Worm (Caenorhabditis elegans) whole organism, L2 larva: ENCODE data around the gene bnc-1.

Source experiments
- C34F6.9 ChIP-seq: fragments of 150-350 bp; optimal IDR thresholded peaks from 2 replicates; lab custom pipeline; 2014; ENCODE audit warnings: missing biosample characterization, missing genetic modification characterization
- ZK546.5 ChIP-seq: sonication (generic microtip); optimal IDR thresholded peaks from 2 replicates; lab custom pipeline; 2017; ENCODE audit warnings: missing biosample characterization, missing genetic modification characterization
- alr-1 ChIP-seq: fragments of 150-350 bp; optimal IDR thresholded peaks from 2 replicates; lab custom pipeline; 2014; ENCODE audit warnings: missing biosample characterization, missing genetic modification characterization
- ama-1 ChIP-seq: fragments of 150-350 bp; optimal IDR thresholded peaks from 2 replicates; lab custom pipeline; 2018; ENCODE audit warnings: inconsistent platforms
- blmp-1 ChIP-seq: sonication (generic microtip); optimal IDR thresholded peaks from 2 replicates; lab custom pipeline; 2017; ENCODE audit warnings: missing genetic modification characterization, mild to moderate bottlenecking, missing compliant biosample characterization, antibody characterized with exemption, moderate library complexity; ENCODE audit not compliant: insufficient read depth
- ceh-16 ChIP-seq: fragments of 150-350 bp; optimal IDR thresholded peaks from 2 replicates; lab custom pipeline; 2014; ENCODE audit warnings: missing biosample characterization, missing genetic modification characterization
- ceh-82 ChIP-seq: fragments of 150-350 bp; optimal IDR thresholded peaks from 2 replicates; lab custom pipeline; 2014; ENCODE audit warnings: missing biosample characterization, missing genetic modification characterization
- crh-2 ChIP-seq: sonication (generic microtip); optimal IDR thresholded peaks from 2 replicates; lab custom pipeline; 2017; ENCODE audit warnings: missing biosample characterization, missing genetic modification characterization
- dmd-4 ChIP-seq: sonication (generic microtip); optimal IDR thresholded peaks from 2 replicates; lab custom pipeline; 2017; ENCODE audit warnings: missing biosample characterization, missing genetic modification characterization
- egl-27 ChIP-seq: sonication (generic microtip); optimal IDR thresholded peaks from 3 replicates; lab custom pipeline; 2017; ENCODE audit warnings: missing biosample characterization, missing genetic modification reagents, missing genetic modification characterization
- elt-1 ChIP-seq: fragments of 150-350 bp; optimal IDR thresholded peaks from 2 replicates; lab custom pipeline; 2014; ENCODE audit warnings: missing biosample characterization, missing genetic modification characterization
- elt-3 ChIP-seq: sonication (generic microtip); optimal IDR thresholded peaks from 2 replicates; lab custom pipeline; 2017; ENCODE audit warnings: missing biosample characterization, missing genetic modification characterization
- fos-1 ChIP-seq: fragments of 150-350 bp; optimal IDR thresholded peaks from 2 replicates; lab custom pipeline; 2014; ENCODE audit warnings: missing biosample characterization, missing genetic modification characterization
- lin-39 ChIP-seq: fragments of 150-350 bp; optimal IDR thresholded peaks from 2 replicates; lab custom pipeline; 2014; ENCODE audit warnings: missing biosample characterization, missing genetic modification reagents, missing genetic modification characterization
- lsy-2 ChIP-seq, 2 experiments: fragments of 150-350 bp in 1 of 2; sonication (generic microtip) in 1 of 2; optimal IDR thresholded peaks; 2 replicates each; lab custom pipeline; 2014 to 2017; ENCODE audit warnings: missing biosample characterization in 2 of 2, missing genetic modification characterization in 2 of 2
- mdl-1 ChIP-seq, 2 experiments: fragments of 150-350 bp in 1 of 2; sonication (generic microtip) in 1 of 2; optimal IDR thresholded peaks; 2 replicates each; lab custom pipeline; 2017; ENCODE audit warnings: missing biosample characterization in 2 of 2, missing genetic modification characterization in 2 of 2
- nhr-10 ChIP-seq: sonication (generic microtip); optimal IDR thresholded peaks from 2 replicates; lab custom pipeline; 2017; ENCODE audit warnings: missing biosample characterization, missing genetic modification characterization
- nhr-12 ChIP-seq: fragments of 150-350 bp; optimal IDR thresholded peaks from 2 replicates; lab custom pipeline; 2014; ENCODE audit warnings: missing biosample characterization, missing genetic modification characterization
- nhr-129 ChIP-seq: fragments of 150-350 bp; optimal IDR thresholded peaks from 2 replicates; lab custom pipeline; 2014; ENCODE audit warnings: missing biosample characterization, missing genetic modification characterization
- nhr-21 ChIP-seq: fragments of 150-350 bp; optimal IDR thresholded peaks from 2 replicates; lab custom pipeline; 2014; ENCODE audit warnings: missing biosample characterization, missing genetic modification characterization
- nhr-23 ChIP-seq: fragments of 150-350 bp; optimal IDR thresholded peaks from 2 replicates; lab custom pipeline; 2014; ENCODE audit warnings: missing biosample characterization, missing genetic modification reagents, missing genetic modification characterization
- nhr-237 ChIP-seq: fragments of 150-350 bp; optimal IDR thresholded peaks from 2 replicates; lab custom pipeline; 2014; ENCODE audit warnings: missing biosample characterization, missing genetic modification characterization
- nhr-77 ChIP-seq: fragments of 150-350 bp; optimal IDR thresholded peaks from 2 replicates; lab custom pipeline; 2014; ENCODE audit warnings: missing biosample characterization, missing genetic modification characterization
- peb-1 ChIP-seq: fragments of 150-350 bp; optimal IDR thresholded peaks from 2 replicates; lab custom pipeline; 2014; ENCODE audit warnings: missing biosample characterization, missing genetic modification characterization
- skn-1 ChIP-seq: sonication (generic microtip); optimal IDR thresholded peaks from 2 replicates; lab custom pipeline; 2017; ENCODE audit warnings: missing biosample characterization, missing genetic modification characterization
- sma-3 ChIP-seq: sonication (generic microtip); optimal IDR thresholded peaks from 2 replicates; lab custom pipeline; 2016; ENCODE audit warnings: missing genetic modification reagents, missing genetic modification characterization, missing compliant biosample characterization
- sma-9 ChIP-seq, 2 experiments: fragments of 150-350 bp in 1 of 2; sonication (generic microtip) in 1 of 2; optimal IDR thresholded peaks; 2 replicates each; lab custom pipeline; 2014 to 2016; ENCODE audit warnings: missing genetic modification characterization in 2 of 2, mild to moderate bottlenecking in 1 of 2, missing biosample characterization in 1 of 2, missing compliant biosample characterization in 1 of 2, missing genetic modification reagents in 1 of 2, moderate library complexity in 1 of 2
- snpc-4 ChIP-seq: fragments of 150-350 bp; optimal IDR thresholded peaks from 2 replicates; lab custom pipeline; 2014; ENCODE audit warnings: missing biosample characterization, missing genetic modification characterization
- unc-39 ChIP-seq: fragments of 150-350 bp; optimal IDR thresholded peaks from 2 replicates; lab custom pipeline; 2014; ENCODE audit warnings: missing biosample characterization, missing genetic modification characterization
- unc-55 ChIP-seq: fragments of 150-350 bp; sonication (generic microtip); optimal IDR thresholded peaks from 3 replicates; lab custom pipeline; 2014; ENCODE audit warnings: missing biosample characterization, missing genetic modification reagents, missing genetic modification characterization
- zag-1 ChIP-seq: fragments of 150-350 bp; optimal IDR thresholded peaks from 2 replicates; lab custom pipeline; 2014; ENCODE audit warnings: missing biosample characterization, missing genetic modification characterization
- ztf-1 ChIP-seq: fragments of 200-800 bp; sonication (Bioruptor generic); conservative IDR thresholded peaks from 2 replicates; pipeline ENCODE4 v1.3.6; 2022; ENCODE audit warnings: missing genetic modification characterization, missing compliant biosample characterization

The bnc-1 gene

DNA sequence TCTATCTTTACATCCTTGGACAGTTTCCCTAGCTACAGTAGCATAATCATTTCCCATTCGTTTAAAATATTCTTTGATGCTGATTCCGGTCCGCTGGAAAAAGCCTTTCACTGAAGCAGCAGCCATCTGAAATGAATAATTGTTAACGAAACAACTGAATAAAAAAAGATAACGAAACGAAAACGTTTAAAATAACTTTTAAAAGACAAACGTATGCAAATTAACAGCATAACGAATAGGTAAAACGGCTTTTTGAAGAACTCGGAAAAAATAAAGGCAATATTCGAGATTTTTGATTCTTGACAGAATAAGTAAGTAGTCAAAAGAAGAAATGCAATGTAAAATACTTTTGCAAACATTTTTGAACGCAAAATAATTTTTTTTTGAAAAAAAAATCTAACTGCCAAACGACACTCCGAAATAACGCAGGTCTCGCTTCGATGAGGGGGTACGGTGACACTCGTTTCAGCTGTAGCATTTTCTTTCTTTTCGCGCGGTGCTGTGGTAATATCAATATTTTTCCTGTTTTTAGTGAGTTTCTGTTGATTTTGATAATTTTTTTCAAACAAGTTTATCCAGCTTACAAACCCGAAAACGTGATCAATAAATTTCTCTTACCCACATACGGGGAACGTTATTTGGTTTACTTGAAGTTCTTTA is 41.2 kb upstream of the bnc-1 start, which contains the start of the genes R04F11.5 and R04F11.2 (continued):
- TF ChIP-seq blmp-1 (tag; lab: Kevin White, UChicago) (no peak), nhr-10 (tag; lab: Kevin White, UChicago) (no peak), crh-2 (tag; lab: Kevin White, UChicago) (peak; percentile 88), zag-1 (tag; lab: Kevin White, UChicago) (no peak), fos-1 (tag; lab: Kevin White, UChicago) (peak; percentile 72), dmd-4 (tag; lab: Kevin White, UChicago) (no peak), sma-9 (GFP tag; optimal IDR thresholded peaks at IDR 0.05; lab: Kevin White, UChicago) (peak; percentile 75), sma-9 (tag; optimal IDR thresholded peaks at IDR 0.05; lab: Kevin White, UChicago) (no peak), lsy-2 (tag; optimal IDR thresholded peaks at IDR 0.05; lab: Kevin White, UChicago) (peak; percentile 95 to 99), C34F6.9 (tag; lab: Kevin White, UChicago) (peak; percentile 94), skn-1 (tag; lab: Kevin White, UChicago) (no peak), nhr-21 (peak; percentile 72), unc-39 (tag; lab: Kevin White, UChicago) (no peak), mdl-1 (tag; optimal IDR thresholded peaks at IDR 0.05; lab: Kevin White, UChicago) (no peak), snpc-4 (tag; lab: Kevin White, UChicago) (peak; percentile 27), egl-27 (no peak)

DNA sequence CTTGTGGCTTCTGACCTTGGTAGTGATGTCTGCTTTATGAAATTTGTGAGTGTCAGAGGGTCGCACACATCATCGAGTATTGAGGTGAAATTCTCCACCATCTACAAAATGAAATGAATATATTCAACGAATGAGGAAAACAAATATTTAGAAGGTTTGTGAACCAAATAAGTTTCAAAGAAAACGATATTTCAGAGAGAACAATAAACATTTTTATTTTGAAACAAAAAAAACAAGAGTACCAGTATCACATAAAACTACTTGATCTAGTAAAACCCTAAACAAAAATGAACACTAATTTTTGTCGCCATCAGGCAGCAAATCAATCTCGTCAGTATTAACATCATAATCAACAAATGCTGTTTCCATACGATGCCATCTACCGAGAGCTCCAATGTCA is 40.2 kb upstream of the bnc-1 start, which contains the start of gene R04F11.3:
Gene R04F11.3 (minus strand): TSS at position 101 of the 400 bp plus-strand sequence.
- TF ChIP-seq sma-3 (GFP tag; lab: Kevin White, UChicago) (no peak), ceh-16 (tag; lab: Kevin White, UChicago) (no peak), ama-1 (lab: Kevin White, UChicago) (no peak), alr-1 (no peak), blmp-1 (tag; lab: Kevin White, UChicago) (no peak), nhr-21 (no peak), peb-1 (tag; lab: Kevin White, UChicago) (no peak), lin-39 (no peak), dmd-4 (tag; lab: Kevin White, UChicago) (no peak), nhr-10 (tag; lab: Kevin White, UChicago) (no peak), elt-3 (tag; lab: Kevin White, UChicago) (no peak), elt-1 (no peak), egl-27 (no peak), mdl-1 (tag; optimal IDR thresholded peaks at IDR 0.05; lab: Kevin White, UChicago) (no peak), C34F6.9 (tag; lab: Kevin White, UChicago) (no peak)

DNA sequence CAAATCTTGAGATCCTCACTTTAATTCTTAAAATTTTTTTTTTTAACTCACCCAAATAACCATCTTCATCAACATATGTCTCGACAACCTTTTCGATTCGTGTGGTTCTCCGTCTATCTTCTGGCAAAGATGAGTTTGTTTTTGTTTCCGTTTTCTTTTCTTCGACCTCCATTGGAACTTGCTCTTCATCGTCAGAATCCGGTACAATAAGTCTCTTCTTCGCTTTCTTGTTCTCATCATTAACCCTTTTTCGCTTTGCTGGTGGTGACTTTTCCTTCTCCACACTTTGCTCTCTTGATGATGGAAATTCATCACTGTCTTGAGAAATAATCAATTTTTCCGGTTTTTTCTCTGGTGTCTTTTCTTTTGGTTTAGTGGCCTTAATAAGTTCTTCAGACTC is 39.2 kb upstream of the bnc-1 start:
- no peak for TF ChIP-seq nhr-23 (tag; lab: Kevin White, UChicago)
- TF ChIP-seq fos-1 (tag; lab: Kevin White, UChicago): no peak
- TF ChIP-seq blmp-1 (tag; lab: Kevin White, UChicago): no peak
- TF ChIP-seq ama-1 (lab: Kevin White, UChicago): no peak
- TF ChIP-seq nhr-237 (tag; lab: Kevin White, UChicago): no peak
- TF ChIP-seq ceh-82: no peak
- TF ChIP-seq dmd-4 (tag; lab: Kevin White, UChicago): no peak
- TF ChIP-seq ZK546.5: no peak
- TF ChIP-seq mdl-1 (tag; optimal IDR thresholded peaks at IDR 0.05; lab: Kevin White, UChicago): no peak
- TF ChIP-seq nhr-10 (tag; lab: Kevin White, UChicago): no peak
- no peak for TF ChIP-seq skn-1 (tag; lab: Kevin White, UChicago)
- no peak for TF ChIP-seq unc-39 (tag; lab: Kevin White, UChicago)

DNA sequence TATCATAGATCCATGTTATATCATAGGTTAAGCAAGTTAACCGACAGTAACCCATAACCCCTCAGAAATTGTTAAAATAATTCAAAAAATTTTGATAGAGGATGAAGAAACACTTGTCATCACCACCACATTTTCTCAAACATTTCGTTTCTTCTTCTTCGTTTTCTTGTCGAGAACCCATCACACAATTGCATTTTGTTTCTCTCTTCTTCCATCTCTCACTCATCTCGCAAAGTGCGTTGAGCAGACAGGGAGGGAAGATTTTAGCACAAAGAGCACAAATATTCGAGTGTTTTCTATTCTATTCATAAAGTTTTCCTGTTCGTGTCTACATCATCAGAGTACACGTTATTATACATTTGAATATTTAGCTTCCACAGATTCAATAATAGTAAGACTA is 37.6 kb upstream of the bnc-1 start:
- TF ChIP-seq lsy-2 (tag; optimal IDR thresholded peaks at IDR 0.05; lab: Kevin White, UChicago) (peak in 1 of 2 experiments; percentile 38), zag-1 (tag; lab: Kevin White, UChicago) (peak; percentile 33), ztf-1 (GFP tag; lab: Robert Waterston, UW) (no peak), nhr-129 (tag; lab: Kevin White, UChicago) (peak; percentile 18), C34F6.9 (tag; lab: Kevin White, UChicago) (peak; percentile 41), unc-55 (GFP tag; lab: Kevin White, UChicago) (peak; percentile 54), lin-39 (no peak), elt-3 (tag; lab: Kevin White, UChicago) (no peak), dmd-4 (tag; lab: Kevin White, UChicago) (no peak)

DNA sequence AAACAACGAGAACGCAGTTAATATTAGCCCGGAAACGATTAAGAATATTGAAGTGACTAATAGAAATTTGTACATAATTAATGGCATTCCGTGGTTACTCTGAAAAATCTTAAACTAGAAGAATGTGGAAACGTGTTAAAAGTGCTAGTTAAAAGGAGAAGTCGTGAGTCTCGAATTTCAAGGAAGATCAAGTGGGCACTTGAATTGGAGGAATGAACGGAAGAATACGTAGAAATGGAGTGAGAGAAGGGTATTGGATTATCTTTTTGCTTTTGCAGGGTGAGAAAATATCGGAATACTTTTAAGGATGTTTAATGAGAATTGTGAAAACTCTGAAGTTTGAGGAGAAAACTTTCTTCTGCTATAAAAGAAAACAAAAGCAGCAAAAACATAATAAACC is 33.4 kb upstream of the bnc-1 start, which contains the start of gene hpo-30:
Gene hpo-30 (minus strand): TSS at position 101 of the 400 bp plus-strand sequence.
- TF ChIP-seq nhr-77 (no peak), ceh-16 (tag; lab: Kevin White, UChicago) (no peak), unc-39 (tag; lab: Kevin White, UChicago) (no peak), ZK546.5 (no peak), mdl-1 (tag; optimal IDR thresholded peaks at IDR 0.05; lab: Kevin White, UChicago) (no peak), sma-9 (GFP tag; optimal IDR thresholded peaks at IDR 0.05; lab: Kevin White, UChicago) (no peak), sma-9 (tag; optimal IDR thresholded peaks at IDR 0.05; lab: Kevin White, UChicago) (no peak), nhr-12 (tag; lab: Kevin White, UChicago) (no peak), ama-1 (lab: Kevin White, UChicago) (no peak), ceh-82 (no peak)
